Worm (Caenorhabditis elegans): Measurements from ENCODE around the gene dpy-27.
A peak's percentile ranks its signal among the peaks of the same experiment; 100 is the strongest.

dpy-27 gene

DNA sequence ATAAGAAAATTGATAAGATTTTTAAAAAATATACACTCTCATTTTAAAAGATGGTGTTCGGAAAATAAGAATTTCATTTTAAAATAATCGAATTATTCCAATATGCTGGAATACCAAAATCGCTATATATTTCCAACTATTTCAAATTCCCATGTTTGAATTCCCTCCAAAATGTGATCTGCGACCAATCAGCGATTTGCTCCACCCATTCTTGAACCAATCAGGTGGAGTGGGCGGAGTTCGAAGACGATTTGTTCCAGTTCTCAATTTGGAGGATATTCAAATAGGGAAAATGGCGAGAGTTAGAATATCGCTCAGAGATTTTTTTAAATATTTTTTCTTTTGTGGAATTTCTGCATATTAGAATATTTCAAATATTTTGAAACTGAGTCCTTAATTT, 28.6 kb downstream of the dpy-27 start:
- TF ChIP-seq dpl-1 (GFP tag; optimal IDR thresholded peaks at IDR 0.05) = peak; percentile 40
- peak; percentile 1 for TF ChIP-seq mep-1 (tag; optimal IDR thresholded peaks at IDR 0.05)
- no peak for TF ChIP-seq dmd-6 (GFP tag; IDR thresholded peaks at IDR 0.05)
- TF ChIP-seq zfp-2 (tag; optimal IDR thresholded peaks at IDR 0.05) = no peak
- TF ChIP-seq lim-7 (GFP tag; IDR thresholded peaks at IDR 0.05) = 0 out of 2 replicates have a peak, but pooled peaks have one; percentile 31
- peak; percentile 49 for TF ChIP-seq aha-1 (tag)
- TF ChIP-seq zip-2 (tag; optimal IDR thresholded peaks at IDR 0.05) = no peak
- TF ChIP-seq T20F7.1 (GFP tag; optimal IDR thresholded peaks at IDR 0.05) = no peak

DNA sequence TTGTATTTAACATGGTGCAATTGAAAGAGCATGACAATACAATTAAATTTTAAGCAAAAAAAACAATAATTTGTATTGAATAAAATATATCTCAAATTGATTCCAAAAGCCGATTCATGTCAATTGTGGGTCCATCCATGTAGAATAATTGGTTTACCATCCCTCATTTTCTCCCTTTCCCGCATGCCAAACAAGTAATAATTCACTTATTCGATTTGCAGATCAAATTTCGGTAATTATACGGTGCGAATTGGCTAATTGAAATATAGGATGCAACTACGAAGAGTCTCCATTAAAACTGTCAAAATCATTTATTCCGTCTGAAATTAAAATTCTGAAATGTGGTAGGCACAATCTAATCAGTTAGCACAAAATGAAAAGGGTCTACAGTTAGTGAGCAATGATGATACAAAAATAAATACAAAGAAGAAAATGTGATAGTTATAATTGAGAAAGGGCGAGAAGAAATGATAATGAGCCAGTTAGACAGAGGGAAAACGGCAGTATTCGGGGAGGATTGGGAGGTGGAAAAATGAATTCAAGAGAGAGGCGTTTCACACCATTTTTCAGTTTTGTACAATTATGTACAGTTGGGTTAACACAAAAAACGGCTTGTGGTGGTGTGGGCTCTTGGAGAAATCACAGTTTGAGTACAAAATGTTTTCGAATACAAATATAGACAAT, 29.6 kb downstream of the dpy-27 start:
- peak; percentile 12 for TF ChIP-seq mes-2 (tag; optimal IDR thresholded peaks at IDR 0.05; ENCODE audit: poor library complexity, severe bottlenecking)
- TF ChIP-seq ama-1 (optimal IDR thresholded peaks at IDR 0.05) = peak; percentile 54
- peak in 1 of 2 experiments; percentile 17 for TF ChIP-seq lsy-2 (tag; optimal IDR thresholded peaks at IDR 0.05)
- TF ChIP-seq aly-2 (tag; optimal IDR thresholded peaks at IDR 0.05) = peak; percentile 10
- TF ChIP-seq F44E2.7 (GFP tag; IDR thresholded peaks at IDR 0.05) = no peak
- peak; percentile 6 for TF ChIP-seq nhr-48 (tag; optimal IDR thresholded peaks at IDR 0.05)
- peak; percentile 74; the same call in 1 of the 2 replicates for TF ChIP-seq zfp-3 (GFP tag; conservative IDR thresholded peaks at IDR 0.05)
- TF ChIP-seq aha-1 (tag) = peak; percentile 54
- TF ChIP-seq sdz-12 (GFP tag; optimal IDR thresholded peaks at IDR 0.05) = peak; percentile 34
- TF ChIP-seq hlh-30 (tag; optimal IDR thresholded peaks at IDR 0.05; ENCODE audit: insufficient read depth) = no peak
- peak; percentile 34 for TF ChIP-seq mep-1 (tag; optimal IDR thresholded peaks at IDR 0.05)
- TF ChIP-seq lin-1 (GFP tag; IDR thresholded peaks at IDR 0.05) = no peak
- TF ChIP-seq Y105C5A.15 (GFP tag; IDR thresholded peaks at IDR 0.05) = no peak
- no peak for TF ChIP-seq zip-2 (tag; optimal IDR thresholded peaks at IDR 0.05)
- TF ChIP-seq arid-1 (GFP tag; conservative IDR thresholded peaks at IDR 0.05) = 0 out of 2 replicates have a peak, but pooled peaks have one; percentile 6

DNA sequence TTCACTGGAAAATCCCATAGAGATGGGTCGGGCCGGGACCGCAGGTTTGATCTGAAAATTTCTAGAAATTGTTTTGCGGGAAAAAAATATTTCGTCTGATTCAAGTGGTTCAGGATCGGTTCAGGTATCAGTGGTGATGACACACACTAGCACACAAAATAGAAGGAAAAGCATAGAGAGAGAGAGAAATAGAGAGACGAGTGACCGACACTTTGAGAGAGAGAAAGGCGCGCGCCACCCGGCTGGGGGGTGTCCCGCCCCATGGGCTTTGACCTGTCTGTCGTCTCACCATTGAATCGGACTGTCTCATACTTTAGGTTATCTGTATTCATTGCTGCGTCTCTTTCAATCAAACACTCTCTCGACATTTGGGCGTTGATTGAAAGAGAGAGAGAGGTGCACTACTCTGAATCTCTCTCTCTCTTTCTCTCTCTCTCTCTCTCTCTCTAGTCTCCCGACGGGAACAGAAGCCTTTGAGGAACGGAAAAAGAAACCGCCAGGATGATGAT, 33.0 kb downstream of the dpy-27 start, which contains the start of gene acy-3:
Gene acy-3, minus strand, starts transcription at position 51 of the 509 bp plus-strand sequence.
- no peak for TF ChIP-seq saeg-2 (GFP tag; IDR thresholded peaks at IDR 0.05)
- TF ChIP-seq madf-5 (GFP tag; IDR thresholded peaks at IDR 0.05) = no peak
- TF ChIP-seq lir-3 (tag; optimal IDR thresholded peaks at IDR 0.05) = no peak
- no peak for TF ChIP-seq ctbp-1 (GFP tag; IDR thresholded peaks at IDR 0.05)
- TF ChIP-seq dmd-8 (GFP tag; IDR thresholded peaks at IDR 0.05) = no peak
- peak; percentile 17 to 45 for TF ChIP-seq lsy-2 (tag; optimal IDR thresholded peaks at IDR 0.05)
- no peak for TF ChIP-seq unc-130 (GFP tag; optimal IDR thresholded peaks at IDR 0.05)
- TF ChIP-seq ceh-20 (GFP tag; IDR thresholded peaks at IDR 0.05) = 0 out of 2 replicates have a peak, but pooled peaks have one; percentile 53
- peak; percentile 38 for TF ChIP-seq ztf-7 (tag; optimal IDR thresholded peaks at IDR 0.05)
- peak; percentile 17 for TF ChIP-seq aha-1 (tag)
- TF ChIP-seq R02D3.7 (tag; optimal IDR thresholded peaks at IDR 0.05) = no peak
- TF ChIP-seq mdl-1 (tag; optimal IDR thresholded peaks at IDR 0.05) = peak; percentile 78
- peak; percentile 57 for TF ChIP-seq nhr-28 (tag; optimal IDR thresholded peaks at IDR 0.05)
- no peak for TF ChIP-seq F37D6.2 (tag; optimal IDR thresholded peaks at IDR 0.05)
- no peak for TF ChIP-seq snpc-1.2 (GFP tag; IDR thresholded peaks at IDR 0.05)
- no peak for TF ChIP-seq nhr-76 (tag; optimal IDR thresholded peaks at IDR 0.05)
- TF ChIP-seq ceh-32 (tag; optimal IDR thresholded peaks at IDR 0.05; ENCODE audit: poor library complexity) = no peak
- TF ChIP-seq T26A8.4 (GFP tag; IDR thresholded peaks at IDR 0.05) = peak; percentile 72; the same call in 1 of the 2 replicates
- TF ChIP-seq dpl-1 (GFP tag; optimal IDR thresholded peaks at IDR 0.05) = peak; percentile 27
- no peak for TF ChIP-seq nhr-25 (tag; optimal IDR thresholded peaks at IDR 0.05; ENCODE audit: borderline replicate concordance, insufficient read depth)
- TF ChIP-seq lin-1 (GFP tag; IDR thresholded peaks at IDR 0.05) = peak; percentile 30; the same call in 1 of the 2 replicates
- peak in 1 of 2 experiments; percentile 26 for TF ChIP-seq hif-1 (tag; optimal IDR thresholded peaks at IDR 0.05)
- no peak for TF ChIP-seq unc-62 (GFP tag; optimal IDR thresholded peaks at IDR 0.05 in 1 of 2)
- TF ChIP-seq unc-62 (tag; optimal IDR thresholded peaks at IDR 0.05) = no peak
- TF ChIP-seq vab-7 (GFP tag; IDR thresholded peaks at IDR 0.05) = no peak
- peak; percentile 49 for TF ChIP-seq nhr-48 (tag; optimal IDR thresholded peaks at IDR 0.05)
- no peak for TF ChIP-seq ceh-28 (tag; optimal IDR thresholded peaks at IDR 0.05)
- peak; percentile 72; the same call in 1 of the 2 replicates for TF ChIP-seq egl-43 (GFP tag; IDR thresholded peaks at IDR 0.05)
- no peak for TF ChIP-seq snpc-4 (tag; optimal IDR thresholded peaks at IDR 0.05)
- no peak for TF ChIP-seq egl-27 (tag; optimal IDR thresholded peaks at IDR 0.05)
- no peak for TF ChIP-seq spr-3 (GFP tag; optimal IDR thresholded peaks at IDR 0.05)
